Worm (Caenorhabditis elegans) whole organism, young adult: ENCODE data around the gene F58D2.3.
A peak's percentile ranks its signal among the peaks of the same experiment; 100 is the strongest.

Experiments
- rpc-1 ChIP-seq, 2 experiments: fragments of 150-350 bp in 1 of 2; sonication (generic microtip) in 1 of 2; optimal IDR thresholded peaks; 2 replicates each; lab custom pipeline; 2014 to 2018; ENCODE audit warnings: missing biosample characterization in 1 of 2, missing genetic modification characterization in 1 of 2, missing genetic modification reagents in 1 of 2, missing genotype in 1 of 2

Gene F58D2.3

DNA sequence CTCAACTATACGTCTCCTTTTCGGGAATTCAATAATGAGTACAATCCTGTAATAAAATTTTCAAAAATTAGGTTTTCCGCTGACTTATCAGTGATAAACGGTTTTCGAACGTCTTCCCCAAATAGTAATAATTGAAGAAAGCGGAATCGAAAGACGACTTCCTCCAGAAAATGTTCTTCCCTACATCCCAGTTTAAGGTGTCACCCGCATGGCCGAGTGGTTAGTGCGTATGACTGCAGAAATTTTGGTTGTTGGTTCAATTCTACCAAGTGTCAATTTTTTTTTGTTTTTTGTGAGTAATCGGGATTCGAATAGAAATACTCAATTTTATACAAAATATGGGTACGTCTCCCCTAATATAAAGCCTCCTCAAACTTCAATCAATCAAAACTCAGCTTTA is 39.8 kb downstream of the F58D2.3 start (continued):
- TF ChIP-seq rpc-1 (optimal IDR thresholded peaks at IDR 0.05; lab: Kevin White, UChicago) (peak; percentile 42), rpc-1 (tag; optimal IDR thresholded peaks at IDR 0.05; lab: Kevin White, UChicago) (peak; percentile 63)
- TF ChIP-seq, all 124 proteins: peak for 15; not testable (repeated sequence) for 109
